Worm (Caenorhabditis elegans): ENCODE data around the gene mnk-1.

The mnk-1 gene

DNA sequence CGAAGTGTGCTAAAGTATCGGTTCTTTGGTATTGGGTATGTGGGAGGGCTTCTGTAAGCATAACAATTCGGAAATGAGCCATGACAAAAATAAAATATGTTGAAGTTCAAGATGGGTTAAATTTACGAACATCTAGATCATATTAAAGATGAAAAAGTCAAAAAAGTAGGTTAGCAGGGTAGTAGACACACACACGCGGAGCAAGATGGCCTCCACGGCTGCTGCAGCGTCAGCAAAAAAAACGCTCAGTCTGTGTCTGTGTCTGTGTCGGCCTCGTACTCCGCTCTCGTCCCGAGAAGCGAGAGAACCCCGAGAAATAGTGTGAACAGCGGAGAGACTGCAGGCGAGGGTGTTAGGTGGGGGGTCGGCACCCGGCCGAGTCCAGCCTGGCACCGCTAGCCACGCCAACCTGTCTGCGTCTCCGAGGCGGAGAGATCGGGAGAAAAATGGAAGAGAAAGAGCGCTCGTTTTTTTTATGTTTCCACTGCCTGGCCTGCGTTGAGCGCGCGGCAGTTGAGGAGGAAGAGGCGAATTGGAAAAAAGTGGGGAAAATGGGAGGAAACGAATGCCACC, 52.3 kb downstream of the mnk-1 start, which contains the start of gene myrf-1:
myrf-1 (minus strand) TSS at position 51 of the 573 bp plus-strand sequence.
- TF ChIP-seq ceh-16 (tag; optimal IDR thresholded peaks at IDR 0.05) (peak; percentile 74), egl-27 (tag; optimal IDR thresholded peaks at IDR 0.05) (peak; percentile 86), peb-1 (tag; optimal IDR thresholded peaks at IDR 0.05) (peak; percentile 92), nhr-237 (tag; optimal IDR thresholded peaks at IDR 0.05) (no peak), elt-3 (tag; optimal IDR thresholded peaks at IDR 0.05) (no peak), ztf-1 (GFP tag; conservative IDR thresholded peaks at IDR 0.05) (no peak), dmd-4 (tag; optimal IDR thresholded peaks at IDR 0.05) (no peak), elt-1 (tag; optimal IDR thresholded peaks at IDR 0.05) (peak; percentile 28), sma-3 (GFP tag; optimal IDR thresholded peaks at IDR 0.05) (peak; percentile 85), unc-39 (tag; optimal IDR thresholded peaks at IDR 0.05) (no peak), crh-2 (tag; optimal IDR thresholded peaks at IDR 0.05) (peak; percentile 84), R02D3.7 (tag; optimal IDR thresholded peaks at IDR 0.05) (no peak), ceh-82 (tag; optimal IDR thresholded peaks at IDR 0.05) (no peak), gmeb-1 (tag; optimal IDR thresholded peaks at IDR 0.05) (peak; percentile 71), unc-55 (GFP tag; optimal IDR thresholded peaks at IDR 0.05) (peak; percentile 80), lin-11 (tag; optimal IDR thresholded peaks at IDR 0.05) (peak; percentile 86), nhr-23 (tag; optimal IDR thresholded peaks at IDR 0.05) (no peak), ztf-11 (tag; optimal IDR thresholded peaks at IDR 0.05) (no peak), ZK546.5 (tag; optimal IDR thresholded peaks at IDR 0.05) (no peak), sma-9 (GFP tag; optimal IDR thresholded peaks at IDR 0.05) (peak; percentile 93), sma-9 (tag; optimal IDR thresholded peaks at IDR 0.05) (no peak), ama-1 (optimal IDR thresholded peaks at IDR 0.05) (no peak), nhr-11 (tag; optimal IDR thresholded peaks at IDR 0.05) (no peak), lin-13 (GFP tag; optimal IDR thresholded peaks at IDR 0.05) (peak; percentile 72), snpc-4 (tag; optimal IDR thresholded peaks at IDR 0.05) (peak; percentile 25), unc-62 (GFP tag; optimal IDR thresholded peaks at IDR 0.05) (no peak), mab-5 (tag; optimal IDR thresholded peaks at IDR 0.05) (peak; percentile 37), skn-1 (tag; optimal IDR thresholded peaks at IDR 0.05) (no peak), nhr-25 (tag; optimal IDR thresholded peaks at IDR 0.05) (peak; percentile 63), Y55F3AM.14 (GFP tag; optimal IDR thresholded peaks at IDR 0.05) (peak; percentile 84), F13H6.1 (tag; optimal IDR thresholded peaks at IDR 0.05) (peak; percentile 97), zag-1 (tag; optimal IDR thresholded peaks at IDR 0.05) (peak; percentile 93), alr-1 (tag; optimal IDR thresholded peaks at IDR 0.05) (no peak), nhr-77 (tag; optimal IDR thresholded peaks at IDR 0.05) (no peak), ztf-4 (tag; optimal IDR thresholded peaks at IDR 0.05) (peak; percentile 63), aly-2 (tag; optimal IDR thresholded peaks at IDR 0.05) (no peak), fos-1 (tag; optimal IDR thresholded peaks at IDR 0.05) (peak; percentile 84), C34F6.9 (tag; optimal IDR thresholded peaks at IDR 0.05) (peak; percentile 85), blmp-1 (tag; optimal IDR thresholded peaks at IDR 0.05; ENCODE audit: insufficient read depth) (peak; percentile 50), lsy-2 (tag; optimal IDR thresholded peaks at IDR 0.05) (peak; percentile 39 to 81), nhr-21 (tag; optimal IDR thresholded peaks at IDR 0.05) (peak; percentile 82), nhr-6 (tag; optimal IDR thresholded peaks at IDR 0.05) (no peak), mdl-1 (tag; optimal IDR thresholded peaks at IDR 0.05) (peak; percentile 64 to 85), lin-39 (tag; optimal IDR thresholded peaks at IDR 0.05) (no peak), nhr-10 (tag; optimal IDR thresholded peaks at IDR 0.05) (no peak), nhr-12 (tag; optimal IDR thresholded peaks at IDR 0.05) (no peak), nhr-129 (tag; optimal IDR thresholded peaks at IDR 0.05) (peak; percentile 84), mbf-1 (tag; optimal IDR thresholded peaks at IDR 0.05) (no peak), sem-4 (tag; optimal IDR thresholded peaks at IDR 0.05) (peak; percentile 79)

Data from whole organism, L2 larva.